Worm (Caenorhabditis elegans): ENCODE data around the gene cca-1.
A peak's percentile ranks its signal among the peaks of the same experiment; 100 is the strongest.

Gene cca-1

DNA sequence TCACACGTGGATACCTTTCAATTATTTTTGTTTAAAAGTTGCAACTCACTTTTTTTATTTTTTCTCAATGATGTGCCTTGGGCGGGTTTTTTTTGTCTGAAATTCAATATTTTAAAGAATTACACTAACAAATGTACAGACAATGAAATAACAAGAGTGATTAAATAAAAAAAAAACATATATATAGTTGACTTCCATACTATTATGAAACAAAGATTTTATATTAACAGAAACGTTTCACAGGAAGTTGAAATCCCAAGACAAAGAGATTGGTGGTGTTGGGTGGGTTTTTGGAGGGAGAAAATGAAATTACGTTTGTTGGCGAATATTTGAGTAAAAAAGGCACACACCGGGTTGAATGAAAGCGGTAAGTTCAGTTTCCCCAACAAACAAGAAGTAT lies at the start of gene cca-1:
Gene cca-1, minus strand, starts transcription at position 101 of the 400 bp plus-strand sequence.
- TF ChIP-seq mef-2 (tag; optimal IDR thresholded peaks at IDR 0.05) (no peak), nhr-11 (tag; optimal IDR thresholded peaks at IDR 0.05) (no peak), lin-39 (tag; optimal IDR thresholded peaks at IDR 0.05) (no peak), skn-1 (tag; optimal IDR thresholded peaks at IDR 0.05) (no peak), snpc-4 (tag; optimal IDR thresholded peaks at IDR 0.05) (no peak), F16B12.6 (tag; optimal IDR thresholded peaks at IDR 0.05) (no peak), lin-13 (GFP tag; optimal IDR thresholded peaks at IDR 0.05) (no peak), lir-3 (tag; optimal IDR thresholded peaks at IDR 0.05; ENCODE audit: poor library complexity) (no peak), sox-4 (tag; optimal IDR thresholded peaks at IDR 0.05) (no peak), ztf-4 (tag; optimal IDR thresholded peaks at IDR 0.05) (no peak), unc-62 (GFP tag; optimal IDR thresholded peaks at IDR 0.05) (no peak), nhr-20 (tag; optimal IDR thresholded peaks at IDR 0.05) (no peak), ceh-88 (GFP tag; IDR thresholded peaks at IDR 0.05) (no peak), nhr-12 (tag; optimal IDR thresholded peaks at IDR 0.05) (no peak), lin-35 (GFP tag; optimal IDR thresholded peaks at IDR 0.05) (no peak), vab-15 (tag; optimal IDR thresholded peaks at IDR 0.05) (no peak), lin-15B (tag; optimal IDR thresholded peaks at IDR 0.05) (no peak)

DNA sequence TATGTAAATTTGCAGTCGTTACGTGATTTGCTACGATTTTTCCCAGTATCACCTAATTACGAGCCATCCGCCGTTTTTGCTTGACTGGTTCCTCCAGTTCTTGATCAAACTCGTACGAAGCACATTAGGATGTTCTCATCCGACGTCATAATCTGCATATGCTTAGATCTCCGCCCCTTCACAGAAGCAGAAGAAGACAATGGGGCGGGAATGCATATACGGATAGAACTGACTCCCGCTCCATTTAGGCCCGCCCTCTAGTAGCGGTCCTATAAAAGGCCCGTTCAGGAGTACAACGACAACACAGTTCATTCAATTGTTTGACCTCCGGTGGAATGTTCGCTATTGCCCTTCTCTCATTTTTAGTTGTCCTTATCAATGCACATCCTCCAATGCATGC lies 49.4 kb upstream of the cca-1 start, which contains the start of gene zig-4:
Gene zig-4, plus strand, starts transcription at position 301 of the 400 bp plus-strand sequence.
- TF ChIP-seq ceh-82 (tag; optimal IDR thresholded peaks at IDR 0.05) (no peak), tlp-1 (tag; optimal IDR thresholded peaks at IDR 0.05) (no peak), nhr-47 (tag; optimal IDR thresholded peaks at IDR 0.05) (peak; percentile 37), hlh-4 (tag; optimal IDR thresholded peaks at IDR 0.05) (no peak), zip-4 (GFP tag; optimal IDR thresholded peaks at IDR 0.05) (no peak), lin-15B (tag; optimal IDR thresholded peaks at IDR 0.05) (no peak), fkh-4 (tag; optimal IDR thresholded peaks at IDR 0.05; ENCODE audit: borderline replicate concordance) (no peak), nhr-11 (tag; optimal IDR thresholded peaks at IDR 0.05) (no peak), Y116A8C.19 (tag; optimal IDR thresholded peaks at IDR 0.05; ENCODE audit: borderline replicate concordance) (no peak), ceh-8 (GFP tag; optimal IDR thresholded peaks at IDR 0.05) (no peak), elt-2 (tag; optimal IDR thresholded peaks at IDR 0.05) (no peak), ztf-11 (tag; optimal IDR thresholded peaks at IDR 0.05) (no peak), mab-9 (GFP tag; IDR thresholded peaks at IDR 0.05) (no peak), fkh-8 (tag; optimal IDR thresholded peaks at IDR 0.05) (peak; percentile 46), hpl-2 (GFP tag; optimal IDR thresholded peaks at IDR 0.05) (no peak), sox-4 (tag; optimal IDR thresholded peaks at IDR 0.05) (peak; percentile 51), elt-3 (tag; optimal IDR thresholded peaks at IDR 0.05) (no peak), blmp-1 (tag; optimal IDR thresholded peaks at IDR 0.05) (no peak)

DNA sequence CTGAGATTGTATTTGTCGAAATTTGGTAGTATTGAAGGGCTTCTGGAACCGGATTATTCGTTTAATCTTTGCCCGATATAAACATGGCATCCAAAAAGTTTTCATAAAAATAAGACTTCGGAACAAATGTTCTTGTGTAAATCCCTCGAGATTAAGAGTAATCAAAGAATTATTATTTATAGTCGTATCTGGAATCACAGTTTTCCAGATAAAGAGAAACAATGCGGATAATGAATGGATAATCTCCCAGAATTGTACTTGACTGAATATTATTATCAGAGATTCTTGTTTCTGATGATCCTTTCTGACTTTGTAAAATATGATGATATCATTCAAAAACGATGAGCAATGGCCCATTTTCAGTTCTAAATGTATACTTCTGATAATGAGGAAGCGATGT lies 45.4 kb upstream of the cca-1 start:
- TF ChIP-seq dsc-1 (tag; optimal IDR thresholded peaks at IDR 0.05), result peak; percentile 58
- peak; percentile 56 for TF ChIP-seq fkh-8 (tag; optimal IDR thresholded peaks at IDR 0.05)
- TF ChIP-seq nhr-90 (tag; optimal IDR thresholded peaks at IDR 0.05; ENCODE audit: poor library complexity), result no peak
- peak; percentile 16 for TF ChIP-seq nhr-71 (tag; optimal IDR thresholded peaks at IDR 0.05)
- peak; percentile 23 for TF ChIP-seq pax-3 (tag; optimal IDR thresholded peaks at IDR 0.05)
- TF ChIP-seq alr-1 (tag; optimal IDR thresholded peaks at IDR 0.05; ENCODE audit: borderline replicate concordance), result no peak

DNA sequence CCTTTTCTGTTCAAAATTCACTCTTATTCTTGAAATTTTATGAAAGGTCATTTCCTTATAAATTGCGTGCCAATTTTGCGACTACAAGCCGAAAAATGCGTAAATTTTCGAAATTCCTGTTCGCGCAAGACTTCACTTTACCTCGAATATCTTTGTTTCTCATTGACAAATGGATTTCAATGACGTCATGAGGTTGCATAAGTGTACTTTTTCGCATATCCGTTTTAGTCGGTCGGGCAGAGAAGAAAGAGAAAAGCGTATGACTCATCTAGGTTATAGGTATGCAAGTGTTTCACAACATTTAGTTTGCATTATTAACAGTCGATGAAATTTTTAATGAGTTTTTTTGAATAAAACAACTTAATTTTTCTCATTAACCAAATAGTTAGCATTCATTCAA lies 40.3 kb upstream of the cca-1 start:
- TF ChIP-seq blmp-1 (tag; optimal IDR thresholded peaks at IDR 0.05) (peak; percentile 78), ceh-63 (GFP tag; optimal IDR thresholded peaks at IDR 0.05) (no peak), fkh-8 (tag; optimal IDR thresholded peaks at IDR 0.05) (peak; percentile 56)

All from whole organism, L1 larva.